Fruit fly (Drosophila melanogaster) whole organism, embryonic: ENCODE data around the gene dlg1.
A peak's percentile ranks its signal among the peaks of the same experiment; 100 is the strongest.

ENCODE experiments used
- ATbp ChIP-seq: fragments of 200-800 bp; sonication (Bioruptor generic); optimal IDR thresholded peaks from 2 replicates; lab custom pipeline; 2017; ENCODE audit warnings: missing biosample characterization, mild to moderate bottlenecking, missing genetic modification characterization, missing genetic modification reagents
- Antp ChIP-seq: fragments of 200-800 bp; sonication (Bioruptor generic); optimal IDR thresholded peaks from 3 replicates; lab custom pipeline; 2016; ENCODE audit warnings: missing biosample characterization, missing genetic modification characterization
- CG10267 ChIP-seq: fragments of 200-800 bp; sonication (Bioruptor generic); optimal IDR thresholded peaks from 2 replicates; lab custom pipeline; 2018; ENCODE audit warnings: missing biosample characterization, mild to moderate bottlenecking, missing genetic modification characterization, moderate library complexity
- CG10431 ChIP-seq: fragments of 200-800 bp; sonication (Bioruptor generic); optimal IDR thresholded peaks from 3 replicates; lab custom pipeline; 2018; ENCODE audit warnings: missing biosample characterization, mild to moderate bottlenecking, missing genetic modification characterization
- CG10959 ChIP-seq: fragments of 200-800 bp; sonication (Bioruptor generic); IDR thresholded peaks from 2 replicates; pipeline ENCODE4 v1.3.6; 2022; ENCODE audit warnings: missing biosample characterization, missing genetic modification characterization
- CG11093 ChIP-seq: fragments of 200-800 bp; sonication (Bioruptor generic); IDR thresholded peaks from 3 replicates; pipeline ENCODE4 v1.3.6; 2022; ENCODE audit warnings: missing biosample characterization, missing genetic modification characterization
- CG12236 ChIP-seq: fragments of 200-800 bp; sonication (Bioruptor generic); optimal IDR thresholded peaks from 2 replicates; lab custom pipeline; 2016; ENCODE audit warnings: missing biosample characterization, missing genetic modification characterization
- CG14050 ChIP-seq: fragments of 200-800 bp; sonication (Bioruptor generic); IDR thresholded peaks from 3 replicates; pipeline ENCODE4 v1.3.6; 2022; ENCODE audit warnings: missing biosample characterization, missing genetic modification characterization
- CG17328 ChIP-seq: fragments of 200-800 bp; sonication (Bioruptor generic); IDR thresholded peaks from 2 replicates; pipeline ENCODE4 v1.3.6; 2022; ENCODE audit warnings: missing biosample characterization, missing genetic modification characterization
- CG1832 ChIP-seq: fragments of 200-800 bp; sonication (Bioruptor generic); optimal IDR thresholded peaks from 2 replicates; lab custom pipeline; 2017; ENCODE audit warnings: missing biosample characterization, mild to moderate bottlenecking, missing genetic modification characterization, inconsistent platforms
- CG2712 ChIP-seq: fragments of 200-800 bp; optimal IDR thresholded peaks from 3 replicates; lab custom pipeline; 2019; ENCODE audit warnings: missing biosample characterization, mild to moderate bottlenecking, missing genetic modification characterization, moderate library complexity
- CG33557 ChIP-seq: fragments of 200-800 bp; sonication (Bioruptor generic); optimal IDR thresholded peaks from 2 replicates; lab custom pipeline; 2019; ENCODE audit warnings: missing biosample characterization, mild to moderate bottlenecking, missing genetic modification characterization, moderate library complexity
- CG6254 ChIP-seq: fragments of 200-800 bp; sonication (Bioruptor generic); optimal IDR thresholded peaks from 3 replicates; lab custom pipeline; 2017; ENCODE audit warnings: mild to moderate bottlenecking, missing biosample characterization, missing genetic modification reagents, missing genetic modification characterization
- CG9215 ChIP-seq: fragments of 200-800 bp; sonication (Bioruptor generic); IDR thresholded peaks from 2 replicates; pipeline ENCODE4 v1.3.6; 2022; ENCODE audit warnings: missing biosample characterization, missing genetic modification characterization
- Dll ChIP-seq: fragments of 200-800 bp; sonication (Bioruptor generic); IDR thresholded peaks from 4 replicates; pipeline ENCODE4 v1.3.6; 2022; ENCODE audit warnings: missing biosample characterization, missing genetic modification characterization; ENCODE audit not compliant: partially characterized antibody
- Ets65A ChIP-seq: fragments of 200-800 bp; sonication (Bioruptor generic); peaks from one replicate; lab custom pipeline; 2016; ENCODE audit warnings: missing biosample characterization, missing genetic modification characterization
- HLH4C ChIP-seq: fragments of 200-800 bp; sonication (Bioruptor generic); IDR thresholded peaks from 3 replicates; pipeline ENCODE4 v1.3.6; 2022; ENCODE audit warnings: missing biosample characterization, missing genetic modification characterization; ENCODE audit not compliant: partially characterized antibody
- Hr78 ChIP-seq, 2 experiments: fragments of 200-800 bp in 1 of 2; fragments of >200 bp in 1 of 2; sonication (Bioruptor generic) in 1 of 2; optimal IDR thresholded peaks; 2 replicates each; lab custom pipeline; 2017 to 2019; ENCODE audit warnings: missing biosample characterization in 2 of 2, missing genetic modification characterization in 2 of 2, mild to moderate bottlenecking in 1 of 2, moderate library complexity in 1 of 2
- MESR4 ChIP-seq: fragments of 200-800 bp; sonication (Bioruptor generic); optimal IDR thresholded peaks from 2 replicates; lab custom pipeline; 2018; ENCODE audit warnings: missing biosample characterization, mild to moderate bottlenecking, missing genetic modification characterization, moderate library complexity
- Meics ChIP-seq: fragments of 200-800 bp; sonication (Bioruptor generic); optimal IDR thresholded peaks from 2 replicates; lab custom pipeline; 2017; ENCODE audit warnings: missing biosample characterization, mild to moderate bottlenecking, missing genetic modification characterization
- NFAT ChIP-seq: fragments of 200-800 bp; sonication (Bioruptor generic); IDR thresholded peaks from 2 replicates; pipeline ENCODE4 v1.3.6; 2022; ENCODE audit warnings: missing biosample characterization, missing genetic modification characterization
- Nf-YC ChIP-seq: fragments of 200-800 bp; optimal IDR thresholded peaks from 3 replicates; lab custom pipeline; 2019; ENCODE audit warnings: missing biosample characterization, mild to moderate bottlenecking, missing genetic modification characterization, moderate library complexity
- Optix ChIP-seq: fragments of 200-800 bp; sonication (Bioruptor generic); IDR thresholded peaks from 3 replicates; pipeline ENCODE4 v1.3.6; 2022; ENCODE audit warnings: missing biosample characterization, missing genetic modification characterization
- Xrp1 ChIP-seq: fragments of 200-800 bp; sonication (Bioruptor generic); IDR thresholded peaks from 2 replicates; pipeline ENCODE4 v1.3.6; 2022; ENCODE audit warnings: missing biosample characterization, missing genetic modification characterization
- al ChIP-seq: fragments of 200-800 bp; sonication (Bioruptor generic); IDR thresholded peaks from 2 replicates; pipeline ENCODE4 v1.3.6; 2022; ENCODE audit warnings: missing biosample characterization, missing genetic modification characterization
- ara ChIP-seq: fragments of 200-800 bp; sonication (Bioruptor generic); IDR thresholded peaks from 2 replicates; pipeline ENCODE4 v1.3.6; 2022; ENCODE audit warnings: missing biosample characterization, missing genetic modification characterization
- ato ChIP-seq: fragments of 200-800 bp; sonication (Bioruptor generic); IDR thresholded peaks from 2 replicates; pipeline ENCODE4 v1.3.6; 2022; ENCODE audit warnings: missing biosample characterization, missing genetic modification characterization; ENCODE audit not compliant: partially characterized antibody
- cas ChIP-seq: fragments of 200-800 bp; sonication (Bioruptor generic); IDR thresholded peaks from 2 replicates; pipeline ENCODE4 v1.3.6; 2022; ENCODE audit warnings: missing biosample characterization, missing genetic modification characterization
- cato ChIP-seq: fragments of 200-800 bp; sonication (Bioruptor generic); optimal IDR thresholded peaks from 2 replicates; lab custom pipeline; 2016; ENCODE audit warnings: missing biosample characterization, missing genetic modification characterization, borderline replicate concordance
- esg ChIP-seq: fragments of 200-800 bp; sonication (Bioruptor generic); conservative IDR thresholded peaks from 2 replicates; pipeline ENCODE4 v1.3.6; 2022; ENCODE audit warnings: missing biosample characterization, missing genetic modification characterization
- gcm ChIP-seq: fragments of 200-800 bp; sonication (Bioruptor generic); optimal IDR thresholded peaks from 2 replicates; lab custom pipeline; 2019; ENCODE audit warnings: missing biosample characterization, mild to moderate bottlenecking, missing genetic modification characterization, moderate library complexity
- gfzf ChIP-seq: fragments of 200-800 bp; sonication (Bioruptor generic); optimal IDR thresholded peaks from 2 replicates; lab custom pipeline; 2016; ENCODE audit warnings: missing biosample characterization, mild to moderate bottlenecking, missing genetic modification characterization, moderate library complexity
- grn ChIP-seq: fragments of 200-800 bp; sonication (Bioruptor generic); optimal IDR thresholded peaks from 3 replicates; lab custom pipeline; 2017; ENCODE audit warnings: missing biosample characterization, missing genetic modification characterization
- jigr1 ChIP-seq: fragments of 200-800 bp; sonication (Bioruptor generic); IDR thresholded peaks from 3 replicates; pipeline ENCODE4 v1.3.6; 2022; ENCODE audit warnings: missing biosample characterization, missing genetic modification characterization
- lmd ChIP-seq: fragments of 200-800 bp; sonication (Bioruptor generic); IDR thresholded peaks from 2 replicates; pipeline ENCODE4 v1.3.6; 2022; ENCODE audit warnings: missing biosample characterization, missing genetic modification characterization
- mirr ChIP-seq: fragments of 200-800 bp; sonication (Bioruptor generic); optimal IDR thresholded peaks from 3 replicates; lab custom pipeline; 2018; ENCODE audit warnings: missing biosample characterization, mild to moderate bottlenecking, missing genetic modification characterization
- oc ChIP-seq: fragments of 200-800 bp; sonication (Bioruptor generic); optimal IDR thresholded peaks from 2 replicates; lab custom pipeline; 2018; ENCODE audit warnings: missing biosample characterization, mild to moderate bottlenecking, missing genetic modification characterization, moderate library complexity
- otp ChIP-seq: fragments of 200-800 bp; sonication (Bioruptor generic); IDR thresholded peaks from 3 replicates; pipeline ENCODE4, ENCODE4 v1.3.6; 2022; ENCODE audit warnings: missing biosample characterization, missing genetic modification characterization
- pnt ChIP-seq: fragments of 200-800 bp; sonication (Bioruptor generic); optimal IDR thresholded peaks from 3 replicates; lab custom pipeline; 2016; ENCODE audit warnings: missing biosample characterization, missing genetic modification characterization
- psq ChIP-seq: fragments of 200-800 bp; sonication (Bioruptor generic); optimal IDR thresholded peaks from 2 replicates; lab custom pipeline; 2017; ENCODE audit warnings: missing biosample characterization, missing genetic modification characterization
- pum ChIP-seq: fragments of 200-800 bp; sonication (Bioruptor generic); optimal IDR thresholded peaks from 2 replicates; lab custom pipeline; 2016; ENCODE audit warnings: missing biosample characterization, missing genetic modification characterization
- ro ChIP-seq: fragments of 200-800 bp; sonication (Bioruptor generic); IDR thresholded peaks from 2 replicates; pipeline ENCODE4 v1.3.6; 2022; ENCODE audit warnings: missing biosample characterization, missing genetic modification characterization
- sens-2 ChIP-seq: fragments of 200-800 bp; sonication (Bioruptor generic); IDR thresholded peaks from 2 replicates; pipeline ENCODE4 v1.3.6; 2022; ENCODE audit warnings: missing biosample characterization, missing genetic modification characterization
- sug ChIP-seq: fragments of 200-800 bp; optimal IDR thresholded peaks from 2 replicates; lab custom pipeline; 2019; ENCODE audit warnings: missing biosample characterization, mild to moderate bottlenecking, missing genetic modification characterization, moderate library complexity
- tap ChIP-seq: fragments of 200-800 bp; optimal IDR thresholded peaks from 3 replicates; lab custom pipeline; 2019; ENCODE audit warnings: missing biosample characterization, mild to moderate bottlenecking, missing genetic modification characterization, moderate library complexity
- tgo ChIP-seq: fragments of 200-800 bp; sonication (Bioruptor generic); IDR thresholded peaks from 3 replicates; pipeline ENCODE4 v1.3.6; 2022; ENCODE audit warnings: missing biosample characterization, missing genetic modification characterization
- unc-4 ChIP-seq: fragments of 200-800 bp; sonication (Bioruptor generic); IDR thresholded peaks from 2 replicates; pipeline ENCODE4 v1.3.6; 2022; ENCODE audit warnings: missing biosample characterization, missing genetic modification characterization; ENCODE audit not compliant: partially characterized antibody
- wor ChIP-seq: fragments of 200-800 bp; sonication (Bioruptor generic); IDR thresholded peaks from 2 replicates; pipeline ENCODE4 v1.3.6; 2022; ENCODE audit warnings: missing biosample characterization, missing genetic modification characterization

dlg1 gene

DNA sequence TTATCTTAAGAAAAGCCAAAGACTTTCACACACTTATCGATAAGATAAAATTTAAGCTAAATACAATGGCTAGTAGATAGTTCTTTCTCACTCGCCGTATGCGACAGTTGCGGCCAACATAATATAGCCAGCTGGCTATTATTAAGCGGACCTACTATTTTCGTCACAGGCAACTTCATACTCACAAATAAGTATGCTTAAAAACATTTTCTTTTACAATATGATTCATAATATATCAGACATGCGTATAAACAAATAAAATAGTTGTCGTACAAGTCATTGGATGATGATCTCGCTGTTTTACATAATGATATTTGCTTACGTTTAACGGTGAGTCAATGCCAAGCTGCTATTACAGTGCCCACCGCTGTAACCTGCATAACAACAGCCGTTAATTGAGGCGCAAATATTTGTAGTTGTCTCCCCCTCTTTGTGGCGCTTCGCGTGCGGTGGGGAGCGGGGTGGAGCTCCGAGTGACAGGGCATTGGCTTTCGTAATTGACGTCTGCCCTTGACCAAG lies 43.2 kb upstream of the dlg1 start (continued):
- no peak for TF ChIP-seq gfzf (GFP tag; lab: Kevin White, UChicago)
- TF ChIP-seq CG1832 = no peak
- peak; percentile 60 for TF ChIP-seq CG6254
- TF ChIP-seq lmd = peak; percentile 76
- 0 out of 2 replicates have a peak, but pooled peaks have one; percentile 27 for TF ChIP-seq NFAT (GFP tag; lab: Robert Waterston, UW)
- TF ChIP-seq wor (GFP tag; lab: Robert Waterston, UW) = peak; percentile 24; the same call in 1 of the 2 replicates
- peak; percentile 17 for TF ChIP-seq cato
- TF ChIP-seq MESR4 (GFP tag; lab: Kevin White, UChicago) = peak; percentile 8
- peak; percentile 41 for TF ChIP-seq Antp (GFP tag; lab: Kevin White, UChicago)
- TF ChIP-seq cas (GFP tag; lab: Robert Waterston, UW) = no peak
- peak; percentile 32 for TF ChIP-seq CG10267 (tag; lab: Kevin White, UChicago)

DNA sequence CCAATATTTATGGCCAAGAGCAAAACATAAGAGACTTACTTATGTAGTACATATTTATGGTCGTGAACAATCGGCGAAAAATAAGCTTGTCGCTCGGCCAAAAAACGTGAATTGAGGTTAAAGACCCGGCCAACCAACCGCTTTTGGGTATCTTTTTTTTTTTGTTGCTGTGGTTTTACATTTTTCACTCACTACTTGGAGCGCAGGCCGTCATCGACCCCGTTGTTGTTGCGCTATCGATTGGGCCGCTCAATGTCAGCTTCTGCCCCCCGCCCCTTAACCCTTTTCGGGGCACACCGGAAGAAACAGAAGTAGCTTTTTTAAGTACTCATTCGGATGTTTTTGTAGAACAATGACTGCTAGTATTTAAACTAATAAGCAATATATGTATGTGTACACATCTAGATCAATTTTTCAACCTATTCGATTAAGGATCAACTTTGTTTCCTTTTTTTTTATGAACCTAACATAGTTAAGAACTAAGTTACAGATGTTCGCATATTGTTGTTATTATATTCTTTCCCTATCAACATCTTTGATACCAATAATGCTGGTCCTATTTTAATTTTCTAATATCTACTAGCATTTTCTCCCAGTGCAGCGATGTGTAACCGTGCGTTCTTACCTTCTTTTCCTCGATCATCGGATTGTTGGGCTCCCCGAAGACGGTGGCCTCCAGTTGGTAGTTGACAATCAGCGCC lies 31.3 kb upstream of the dlg1 start:
- no peak for TF ChIP-seq sug (tag; lab: Kevin White, UChicago)
- TF ChIP-seq al = no peak; the same call in 1 of the 2 replicates
- TF ChIP-seq ato = no peak
- no peak for TF ChIP-seq Dll (GFP tag; lab: Robert Waterston, UW)
- no peak for TF ChIP-seq oc
- TF ChIP-seq pum (GFP tag; lab: Kevin White, UChicago) = peak; percentile 75
- no peak for TF ChIP-seq ara
- no peak for TF ChIP-seq Optix (GFP tag; lab: Robert Waterston, UW)
- no peak for TF ChIP-seq tap (tag; lab: Kevin White, UChicago)
- peak; percentile 26 for TF ChIP-seq CG12236
- TF ChIP-seq otp (GFP tag; lab: Robert Waterston, UW) = no peak
- TF ChIP-seq ATbp (GFP tag; lab: Kevin White, UChicago) = peak; percentile 59
- no peak for TF ChIP-seq gcm (GFP tag; lab: Kevin White, UChicago)
- 0 out of 2 replicates have a peak, but pooled peaks have one; percentile 18 for TF ChIP-seq CG10959 (GFP tag; lab: Robert Waterston, UW)
- TF ChIP-seq CG14050 (GFP tag; lab: Robert Waterston, UW) = no peak
- no peak for TF ChIP-seq HLH4C (GFP tag; lab: Robert Waterston, UW)
- TF ChIP-seq Meics = peak; percentile 72
- TF ChIP-seq tgo (GFP tag; lab: Robert Waterston, UW) = peak; percentile 46; the same call in 2 of the 3 replicates
- no peak for TF ChIP-seq unc-4 (GFP tag; lab: Robert Waterston, UW)
- no peak for TF ChIP-seq psq (GFP tag; lab: Kevin White, UChicago)
- peak; percentile 66 for TF ChIP-seq pnt (GFP tag; lab: Kevin White, UChicago)
- peak; percentile 29; the same call in 1 of the 2 replicates for TF ChIP-seq CG9215
- peak; percentile 12; the same call in 1 of the 3 replicates for TF ChIP-seq CG11093
- peak; percentile 61 for TF ChIP-seq Xrp1
- TF ChIP-seq grn (GFP tag; lab: Kevin White, UChicago) = no peak
- no peak for TF ChIP-seq jigr1 (GFP tag; lab: Robert Waterston, UW)
- TF ChIP-seq ro (GFP tag; lab: Robert Waterston, UW) = no peak
- peak; percentile 63 for TF ChIP-seq esg (GFP tag; lab: Robert Waterston, UW)
- TF ChIP-seq sens-2 = no peak
- TF ChIP-seq CG17328 (GFP tag; lab: Robert Waterston, UW) = no peak
- peak in 1 of 2 experiments; percentile 80 for TF ChIP-seq Hr78 (GFP tag; optimal IDR thresholded peaks at IDR 0.05; lab: Kevin White, UChicago)
- TF ChIP-seq CG33557 = peak; percentile 67
- peak; percentile 89 for TF ChIP-seq Ets65A (GFP tag; lab: Kevin White, UChicago)
- no peak for TF ChIP-seq CG10431 (GFP tag; lab: Kevin White, UChicago)
- TF ChIP-seq mirr (GFP tag; lab: Kevin White, UChicago) = peak; percentile 29
- peak; percentile 74 for TF ChIP-seq CG2712 (tag; lab: Kevin White, UChicago)
- no peak for TF ChIP-seq Nf-YC (tag; lab: Kevin White, UChicago)
